Fruit fly (Drosophila melanogaster): ENCODE measurements around the gene sick.
A peak's percentile ranks its signal among the peaks of the same experiment; 100 is the strongest.

sick gene

DNA sequence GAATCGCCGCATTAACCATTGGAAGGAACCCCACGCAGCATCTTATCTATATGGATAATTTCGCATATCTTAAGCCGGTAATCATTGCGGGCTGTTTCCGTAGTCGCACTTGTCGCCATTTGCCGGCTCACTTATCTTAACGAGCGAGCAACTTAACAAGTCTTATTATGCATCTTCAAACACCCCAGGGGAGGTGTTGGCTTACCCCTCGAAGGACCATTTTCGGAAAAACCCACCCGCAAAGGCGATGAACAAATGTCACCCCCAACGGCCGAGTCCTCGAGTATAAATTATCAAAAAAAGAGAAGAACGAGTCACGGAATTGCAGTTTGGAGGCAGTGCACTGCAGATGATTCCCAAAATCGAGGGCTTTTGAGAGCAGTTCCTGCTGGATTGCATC is 33.2 kb downstream of the sick start:
- TF ChIP-seq CG17801 (GFP tag; optimal IDR thresholded peaks at IDR 0.05; ENCODE audit: partially characterized antibody): no peak

DNA sequence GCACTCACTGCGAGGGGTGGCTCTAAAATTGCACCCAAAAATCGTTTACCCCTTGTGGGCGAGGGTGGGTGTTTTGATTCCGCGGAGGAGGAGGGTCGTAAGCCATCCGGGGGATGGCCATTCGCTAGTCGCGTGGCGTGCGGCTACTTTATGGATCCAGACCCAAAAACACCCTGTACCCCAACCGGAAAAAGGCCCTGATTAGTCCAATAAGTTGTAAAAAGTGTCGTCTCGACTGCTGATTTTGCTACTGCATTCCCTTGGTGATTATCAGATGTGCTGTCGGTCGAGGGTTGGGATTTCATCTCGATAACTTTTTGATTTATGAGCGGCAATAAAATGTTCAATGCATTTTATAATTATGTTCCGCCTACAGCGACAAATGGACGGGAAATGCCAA is 35.2 kb downstream of the sick start:
- no peak for TF ChIP-seq CG17801 (GFP tag; optimal IDR thresholded peaks at IDR 0.05; ENCODE audit: partially characterized antibody)

DNA sequence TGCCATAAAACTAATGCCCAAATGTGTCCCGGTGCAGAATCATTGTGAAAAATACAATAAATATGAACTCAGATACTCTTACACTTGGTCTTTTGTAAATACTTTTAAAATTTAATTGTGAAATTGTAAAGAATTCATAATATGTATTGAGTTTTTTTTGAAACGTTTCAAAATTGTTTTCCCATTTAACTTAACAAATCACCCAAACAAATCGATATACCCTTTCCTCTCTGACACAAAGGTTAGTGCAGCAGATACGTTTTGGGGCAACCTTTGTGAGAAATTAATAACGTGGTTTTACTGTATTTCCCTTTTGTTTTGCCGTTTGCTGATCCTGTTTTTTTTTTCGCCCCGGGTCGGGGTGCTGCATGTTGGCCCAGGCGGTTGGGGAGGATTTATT is 39.0 kb downstream of the sick start:
- TF ChIP-seq CG17801 (GFP tag; optimal IDR thresholded peaks at IDR 0.05; ENCODE audit: partially characterized antibody): no peak

DNA sequence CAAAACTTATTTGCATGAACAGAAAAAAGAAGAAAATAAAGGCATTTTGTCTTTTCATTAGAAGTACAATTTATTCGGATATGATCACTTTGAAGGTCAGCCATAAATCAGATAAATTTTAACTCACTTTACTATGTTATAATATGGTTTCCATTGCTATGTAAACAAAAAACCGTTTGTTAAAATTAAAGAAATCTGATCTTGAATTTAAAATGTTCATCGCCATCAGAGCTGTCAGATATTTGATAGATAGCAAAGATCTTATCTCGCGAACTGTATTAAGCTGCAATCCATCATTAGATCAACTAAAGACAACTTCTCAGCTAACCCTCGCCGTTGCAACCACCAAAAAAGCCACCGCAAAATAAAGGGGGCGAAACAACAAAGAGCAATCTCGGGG is 40.1 kb downstream of the sick start:
- no peak for TF ChIP-seq CG17801 (GFP tag; optimal IDR thresholded peaks at IDR 0.05; ENCODE audit: partially characterized antibody)

DNA sequence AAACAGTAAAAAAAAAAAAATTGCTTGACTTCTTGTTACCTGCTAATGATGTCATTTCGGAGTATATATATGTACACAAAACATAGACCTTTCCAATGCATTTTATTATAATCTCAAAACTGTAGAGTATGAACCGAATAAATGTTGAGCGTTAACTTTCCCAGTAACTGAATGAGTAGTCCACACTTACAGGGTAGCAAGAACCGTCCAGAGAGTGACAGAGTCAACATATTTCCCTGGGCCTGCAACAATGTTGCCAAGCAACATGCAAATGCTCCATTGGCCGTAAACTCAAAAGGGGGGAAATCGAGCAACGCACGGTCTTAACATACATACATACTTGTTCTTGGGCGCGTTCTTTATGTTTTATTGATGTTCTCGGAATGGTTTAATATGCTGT is 50.1 kb downstream of the sick start:
- no peak for TF ChIP-seq CG17801 (GFP tag; optimal IDR thresholded peaks at IDR 0.05; ENCODE audit: partially characterized antibody)

DNA sequence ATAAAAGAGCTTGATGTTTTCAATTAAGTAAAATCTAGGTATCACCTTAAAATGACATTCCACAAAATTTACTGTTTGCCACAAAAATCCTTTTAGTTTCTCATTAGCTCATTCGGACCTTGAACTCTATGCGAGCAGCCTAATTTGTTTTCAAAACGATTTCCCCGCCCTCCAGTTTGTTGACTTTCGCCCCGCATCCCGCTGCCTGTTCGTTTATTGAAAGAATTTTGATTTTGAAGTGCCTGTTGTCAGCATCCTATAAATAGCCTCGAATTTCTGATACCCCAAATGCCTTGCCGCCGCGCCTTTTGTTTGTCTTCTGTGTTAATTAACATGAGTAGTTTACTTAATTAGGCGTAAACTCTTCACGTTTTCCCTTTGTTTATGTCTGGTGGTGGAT is 51.4 kb downstream of the sick start:
- TF ChIP-seq CG17801 (GFP tag; optimal IDR thresholded peaks at IDR 0.05; ENCODE audit: partially characterized antibody): no peak

DNA sequence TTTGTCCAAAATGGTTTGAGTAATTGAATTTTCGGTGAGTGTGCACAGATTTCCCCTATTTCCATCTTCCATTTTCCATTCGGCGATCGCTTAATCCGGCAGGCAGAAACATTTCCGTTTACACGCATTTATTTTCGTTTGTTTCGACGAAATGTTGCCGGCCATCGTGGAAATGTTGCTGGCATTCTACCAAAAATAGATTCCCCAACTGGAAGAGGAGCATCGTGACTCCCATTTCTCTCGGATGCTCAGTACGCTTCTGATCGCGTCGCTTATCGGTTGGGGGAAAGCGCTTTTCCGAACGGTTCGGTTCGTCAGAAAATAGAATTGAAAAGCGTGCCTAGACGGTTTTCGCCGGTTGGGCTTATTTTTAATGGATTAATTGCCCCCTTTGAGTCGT is 53.6 kb downstream of the sick start:
- no peak for TF ChIP-seq CG17801 (GFP tag; optimal IDR thresholded peaks at IDR 0.05; ENCODE audit: partially characterized antibody)

DNA sequence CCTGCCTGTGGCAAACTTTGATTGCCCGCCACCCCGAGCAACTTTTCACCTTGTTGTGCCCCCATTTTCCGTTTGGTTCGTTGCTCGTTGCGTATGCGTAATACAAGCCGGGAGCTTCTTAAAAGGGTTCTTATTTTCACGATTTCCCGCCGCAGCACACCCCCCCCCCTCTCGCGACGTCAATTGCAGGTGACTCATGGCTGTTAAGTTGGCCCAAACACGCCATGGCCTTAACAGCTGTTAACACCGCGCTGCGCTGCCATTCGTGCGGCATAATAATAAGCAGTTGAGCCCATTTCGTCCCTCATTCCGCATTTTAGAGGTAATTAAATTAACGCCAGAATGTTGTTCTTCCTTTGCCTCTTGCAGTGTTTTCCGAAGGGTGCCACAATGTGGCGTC is 54.8 kb downstream of the sick start:
- TF ChIP-seq CG17801 (GFP tag; optimal IDR thresholded peaks at IDR 0.05; ENCODE audit: partially characterized antibody): no peak

DNA sequence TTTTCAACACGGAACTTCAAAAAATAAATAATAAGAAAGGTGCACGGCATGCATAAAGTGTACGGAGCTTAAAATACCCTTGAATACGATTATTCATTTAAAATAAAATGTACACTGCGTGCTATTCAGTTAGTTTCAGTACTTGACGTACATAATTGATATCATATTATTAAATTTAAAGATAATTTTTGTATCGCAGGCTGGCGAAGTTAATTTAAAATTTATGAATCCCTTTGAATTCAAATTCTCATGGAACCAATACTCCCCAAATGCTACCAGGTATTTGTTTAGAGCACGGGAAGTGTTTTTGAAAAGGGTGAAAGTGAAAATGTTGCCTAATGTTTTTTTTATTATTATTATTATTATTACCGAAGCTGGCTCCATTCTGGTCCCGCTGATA is 59.1 kb downstream of the sick start:
- no peak for TF ChIP-seq CG17801 (GFP tag; optimal IDR thresholded peaks at IDR 0.05; ENCODE audit: partially characterized antibody)

DNA sequence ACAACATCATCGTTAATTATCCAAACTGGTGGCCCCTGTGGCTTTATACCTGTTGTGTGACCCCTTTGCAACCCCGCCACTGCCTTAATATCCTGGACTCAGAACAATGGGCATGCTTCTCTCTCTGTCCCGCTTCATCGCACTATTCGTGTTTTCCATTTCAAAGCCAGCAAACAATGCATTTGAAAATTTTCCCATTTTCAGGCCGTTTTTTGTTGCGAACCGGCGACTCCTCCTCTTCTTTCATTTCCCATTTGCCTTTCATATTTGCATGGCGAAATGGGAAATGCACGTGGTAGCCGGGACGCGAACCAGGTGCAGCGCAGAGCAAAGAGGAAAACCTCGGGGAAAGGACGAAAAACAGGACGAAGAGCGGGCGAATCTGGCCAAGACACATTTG is 63.6 kb downstream of the sick start:
- TF ChIP-seq CG17801 (GFP tag; optimal IDR thresholded peaks at IDR 0.05; ENCODE audit: partially characterized antibody): no peak

DNA sequence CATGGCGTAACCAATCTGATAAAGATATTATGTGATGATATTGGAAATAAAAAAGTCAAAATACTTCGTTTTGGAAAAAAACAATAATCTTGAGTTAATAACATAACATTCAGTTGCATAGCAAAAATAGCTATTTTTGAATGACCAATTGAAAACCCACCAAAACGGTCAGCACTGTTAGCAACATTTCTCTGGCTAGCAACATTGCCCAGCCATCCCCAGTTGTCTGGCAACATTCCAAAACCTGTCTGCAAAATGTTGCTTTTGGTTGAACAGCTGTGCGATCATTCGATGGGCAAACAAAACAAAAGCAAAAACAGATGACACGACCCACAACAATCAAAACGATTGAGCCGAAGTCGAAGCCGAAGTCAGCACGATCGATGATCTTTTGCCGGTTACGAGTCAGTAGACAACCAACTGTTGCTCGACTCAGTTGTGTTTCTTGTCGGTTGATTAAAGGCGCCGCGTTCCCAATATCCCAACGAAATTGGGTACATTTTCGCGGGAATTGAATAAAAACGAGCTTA is 69.4 kb downstream of the sick start:
- TF ChIP-seq CG17801 (GFP tag; optimal IDR thresholded peaks at IDR 0.05; ENCODE audit: partially characterized antibody): peak; percentile 35

DNA sequence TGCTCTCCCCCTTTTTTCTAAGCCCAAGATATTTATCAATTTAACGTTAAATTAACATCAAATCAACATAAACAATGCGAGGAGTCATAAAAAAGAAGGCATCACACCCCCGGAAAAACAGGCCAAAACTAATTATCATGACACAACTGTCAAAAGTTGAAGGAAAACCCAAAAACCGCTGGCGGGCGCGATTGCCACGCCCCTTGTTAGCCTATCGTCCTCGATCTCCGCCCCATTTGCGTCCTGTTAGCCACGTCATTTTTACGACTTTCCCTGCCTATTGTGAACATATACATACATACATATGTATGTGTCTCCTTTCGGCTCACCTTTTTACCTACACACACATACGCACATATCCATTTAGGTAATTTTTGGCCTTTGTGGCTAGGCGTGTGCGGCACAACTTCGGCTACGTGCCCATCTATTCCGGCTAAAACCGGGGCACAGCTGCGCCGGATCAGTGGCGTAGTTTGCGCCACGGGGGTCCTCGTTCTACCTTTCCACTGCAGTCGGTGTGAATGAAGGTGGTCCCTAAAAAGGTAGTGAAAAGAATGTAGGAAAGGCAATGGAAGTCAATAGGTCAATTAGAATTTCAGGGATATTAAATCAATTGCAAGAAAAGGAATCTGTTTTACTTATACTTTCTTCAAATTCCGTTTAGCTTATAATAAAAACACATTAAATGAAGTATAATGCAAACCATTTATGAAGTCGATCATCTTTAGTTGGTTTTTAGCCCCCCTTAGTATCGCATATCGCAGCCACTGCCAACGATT is 70.6 kb downstream of the sick start:
- TF ChIP-seq CG17801 (GFP tag; optimal IDR thresholded peaks at IDR 0.05; ENCODE audit: partially characterized antibody): no peak

DNA sequence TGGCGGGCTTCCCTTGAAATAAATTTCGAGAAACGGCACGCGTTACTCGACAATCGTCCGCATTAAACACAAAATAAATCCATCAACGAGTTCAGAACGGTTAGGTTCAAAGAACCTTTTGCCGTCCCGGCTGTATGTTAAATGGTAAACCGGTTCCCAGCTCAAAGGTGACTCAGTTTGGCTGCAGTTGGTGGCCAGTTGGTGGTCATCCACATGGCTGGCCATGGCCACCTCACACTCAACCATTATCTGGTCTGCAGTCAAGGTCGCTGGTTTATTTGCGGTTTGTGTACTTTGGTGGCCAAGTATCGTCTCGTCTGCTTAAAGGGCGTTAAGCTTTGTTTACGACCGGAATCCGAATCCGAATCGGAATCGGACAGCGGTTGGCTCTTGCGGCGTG is 73.3 kb downstream of the sick start:
- no peak for TF ChIP-seq CG17801 (GFP tag; optimal IDR thresholded peaks at IDR 0.05; ENCODE audit: partially characterized antibody)

DNA sequence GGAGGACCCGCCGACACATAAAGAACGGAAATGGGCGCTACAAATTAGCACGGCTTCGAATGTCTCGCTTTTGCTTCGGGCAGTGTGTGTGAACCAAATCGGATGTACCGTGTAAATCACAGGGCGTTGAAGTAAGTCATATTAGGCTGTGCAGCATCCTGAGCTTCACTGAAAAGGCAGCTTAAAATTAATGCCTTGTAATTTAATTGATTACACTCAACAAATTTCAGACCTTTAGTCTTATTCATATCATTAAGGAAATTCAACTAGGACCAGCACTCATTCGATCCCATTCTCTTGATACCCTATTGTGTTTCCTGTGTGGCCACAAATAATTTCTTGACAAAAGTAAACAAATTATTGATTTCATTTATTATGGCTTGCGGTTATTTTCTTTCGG is 73.8 kb downstream of the sick start:
- no peak for TF ChIP-seq CG17801 (GFP tag; optimal IDR thresholded peaks at IDR 0.05; ENCODE audit: partially characterized antibody)

DNA sequence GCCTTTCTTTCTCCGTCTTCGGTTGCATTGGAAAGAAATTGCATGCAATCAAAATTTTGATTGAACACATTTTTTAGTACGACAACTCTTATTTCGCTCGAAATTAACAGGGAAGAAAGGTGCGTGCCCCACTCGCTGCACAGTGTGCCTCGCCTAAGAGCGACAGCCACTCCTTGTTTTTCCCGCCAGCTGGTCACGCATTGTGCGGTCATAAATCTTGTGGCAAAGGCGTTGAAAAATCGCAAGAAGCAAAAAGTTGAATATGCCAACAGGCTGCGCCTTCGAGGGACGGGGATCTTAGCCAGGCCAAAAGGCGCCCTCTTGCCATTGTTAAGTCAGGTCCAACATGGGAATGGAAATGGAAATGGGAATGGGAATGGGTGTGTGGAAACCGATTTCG is 75.9 kb downstream of the sick start:
- TF ChIP-seq CG17801 (GFP tag; optimal IDR thresholded peaks at IDR 0.05; ENCODE audit: partially characterized antibody): no peak

DNA sequence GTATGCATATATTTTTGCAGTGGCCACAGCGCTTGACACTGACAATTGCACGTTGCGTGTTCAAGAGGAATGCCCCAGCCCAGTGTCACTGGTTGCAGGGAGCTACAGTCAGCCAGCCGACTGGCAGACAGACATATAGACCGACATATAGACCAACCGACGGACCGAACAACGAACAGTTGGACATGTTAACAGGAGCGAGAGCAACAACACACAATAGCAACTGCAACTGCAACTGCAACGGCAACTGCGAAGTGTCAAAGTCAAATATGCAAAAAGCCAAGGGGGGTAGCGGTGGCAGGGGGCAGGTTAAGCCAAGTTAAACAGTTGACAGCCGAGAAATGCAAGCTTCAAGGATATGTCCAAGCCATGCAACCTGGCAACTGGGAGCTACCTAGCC is 78.8 kb downstream of the sick start:
- TF ChIP-seq CG17801 (GFP tag; optimal IDR thresholded peaks at IDR 0.05; ENCODE audit: partially characterized antibody): no peak

DNA sequence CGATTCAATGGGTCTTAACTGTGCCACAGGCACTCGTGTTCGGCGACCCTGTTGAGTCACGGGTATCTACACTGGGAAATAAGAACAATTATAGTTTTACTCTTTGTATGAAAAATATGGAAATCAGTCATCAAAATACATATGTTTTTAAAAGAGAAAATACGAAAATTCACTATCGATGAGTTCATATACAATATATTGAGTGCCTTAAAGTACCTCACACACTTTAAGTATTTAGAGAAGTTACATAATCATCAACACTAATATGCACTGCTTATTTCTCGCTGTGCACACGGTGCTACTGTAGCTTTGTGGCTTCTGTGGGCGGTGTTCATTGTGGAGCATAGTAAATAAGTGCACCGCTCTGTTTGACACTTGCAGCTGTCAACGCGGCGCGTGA is 88.3 kb downstream of the sick start:
- TF ChIP-seq CG17801 (GFP tag; optimal IDR thresholded peaks at IDR 0.05; ENCODE audit: partially characterized antibody): no peak
